Fruit fly (Drosophila melanogaster) whole organism: ENCODE data around the gene Mrp5.

Experiments
- CG8478 ChIP-seq: fragments of >200 bp; optimal IDR thresholded peaks from 2 replicates; lab custom pipeline; 2018; ENCODE audit warnings: inconsistent platforms
- Dll ChIP-seq: fragments of >200 bp; optimal IDR thresholded peaks from 2 replicates; lab custom pipeline; 2017
- EcR ChIP-seq, 2 experiments: fragments of >200 bp; optimal IDR thresholded peaks; 2 replicates each; lab custom pipeline; 2017; ENCODE audit warnings: missing biosample characterization in 2 of 2, missing genetic modification characterization in 2 of 2, missing genetic modification reagents in 2 of 2
- pan ChIP-seq: fragments of >200 bp; optimal IDR thresholded peaks from 2 replicates; lab custom pipeline; 2017
- psq ChIP-seq: fragments of >200 bp; optimal IDR thresholded peaks from 2 replicates; lab custom pipeline; 2017
- usp ChIP-seq: fragments of >200 bp; optimal IDR thresholded peaks from 2 replicates; lab custom pipeline; 2017; ENCODE audit warnings: missing biosample characterization, missing genetic modification characterization, mixed read lengths

- TF ChIP-seq psq (lab: Kevin White, UChicago) (no peak), Dll (lab: Kevin White, UChicago) (no peak), pan (lab: Kevin White, UChicago) (no peak), CG8478 (lab: Kevin White, UChicago) (no peak), usp (no peak), EcR (GFP tag; optimal IDR thresholded peaks at IDR 0.05; lab: Kevin White, UChicago) (no peak)
Measured at dm6 chr3R:19816758-19817157, 58.7 kb downstream of the Mrp5 start.
